Worm (Caenorhabditis elegans) whole organism, late embryonic: ENCODE results near the gene sre-53.

Experiments used
- K09A11.1 ChIP-seq: sonication (generic microtip); optimal IDR thresholded peaks from 2 replicates; lab custom pipeline; 2017; ENCODE audit warnings: antibody characterized with exemption, mild to moderate bottlenecking, missing genetic modification characterization, missing compliant biosample characterization; ENCODE audit not compliant: insufficient read depth
- dve-1 ChIP-seq: sonication (generic microtip); optimal IDR thresholded peaks from 2 replicates; lab custom pipeline; 2017; ENCODE audit warnings: antibody characterized with exemption, mild to moderate bottlenecking, missing genetic modification characterization, missing compliant biosample characterization
- pqm-1 ChIP-seq: sonication (generic microtip); optimal IDR thresholded peaks from 2 replicates; lab custom pipeline; 2016; ENCODE audit warnings: missing genetic modification characterization, missing compliant biosample characterization
- sox-4 ChIP-seq: sonication (generic microtip); optimal IDR thresholded peaks from 2 replicates; lab custom pipeline; 2017; ENCODE audit warnings: mild to moderate bottlenecking, missing genetic modification characterization, inconsistent platforms, missing compliant biosample characterization

DNA sequence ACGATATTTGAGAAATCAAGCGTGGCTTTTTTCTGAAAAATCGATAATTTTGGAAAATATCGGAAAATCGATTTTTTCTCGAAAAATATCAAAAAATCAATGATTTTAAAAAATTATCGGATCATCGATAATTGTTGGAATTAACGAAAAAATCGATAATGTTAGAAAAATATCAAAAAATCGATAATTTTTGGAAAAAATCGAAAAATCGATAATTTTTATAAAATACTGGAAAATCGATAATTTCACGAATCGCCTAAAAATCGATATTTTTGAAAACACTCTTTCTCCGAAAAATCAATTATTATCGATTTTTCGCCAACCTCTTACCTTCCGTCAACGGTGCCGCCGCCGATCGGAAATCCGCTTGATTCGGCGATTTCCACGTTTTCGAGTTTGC, 22.0 kb downstream of the sre-53 start:
- TF ChIP-seq sox-4 (tag; lab: Kevin White, UChicago) = no peak
- no peak for TF ChIP-seq pqm-1 (tag; lab: Kevin White, UChicago)
- TF ChIP-seq K09A11.1 (tag; lab: Kevin White, UChicago) = no peak
- TF ChIP-seq dve-1 = no peak
